Fruit fly (Drosophila melanogaster): ENCODE results near the gene CG34164.
A peak's percentile ranks its signal among the peaks of the same experiment; 100 is the strongest.

CG34164 gene

DNA sequence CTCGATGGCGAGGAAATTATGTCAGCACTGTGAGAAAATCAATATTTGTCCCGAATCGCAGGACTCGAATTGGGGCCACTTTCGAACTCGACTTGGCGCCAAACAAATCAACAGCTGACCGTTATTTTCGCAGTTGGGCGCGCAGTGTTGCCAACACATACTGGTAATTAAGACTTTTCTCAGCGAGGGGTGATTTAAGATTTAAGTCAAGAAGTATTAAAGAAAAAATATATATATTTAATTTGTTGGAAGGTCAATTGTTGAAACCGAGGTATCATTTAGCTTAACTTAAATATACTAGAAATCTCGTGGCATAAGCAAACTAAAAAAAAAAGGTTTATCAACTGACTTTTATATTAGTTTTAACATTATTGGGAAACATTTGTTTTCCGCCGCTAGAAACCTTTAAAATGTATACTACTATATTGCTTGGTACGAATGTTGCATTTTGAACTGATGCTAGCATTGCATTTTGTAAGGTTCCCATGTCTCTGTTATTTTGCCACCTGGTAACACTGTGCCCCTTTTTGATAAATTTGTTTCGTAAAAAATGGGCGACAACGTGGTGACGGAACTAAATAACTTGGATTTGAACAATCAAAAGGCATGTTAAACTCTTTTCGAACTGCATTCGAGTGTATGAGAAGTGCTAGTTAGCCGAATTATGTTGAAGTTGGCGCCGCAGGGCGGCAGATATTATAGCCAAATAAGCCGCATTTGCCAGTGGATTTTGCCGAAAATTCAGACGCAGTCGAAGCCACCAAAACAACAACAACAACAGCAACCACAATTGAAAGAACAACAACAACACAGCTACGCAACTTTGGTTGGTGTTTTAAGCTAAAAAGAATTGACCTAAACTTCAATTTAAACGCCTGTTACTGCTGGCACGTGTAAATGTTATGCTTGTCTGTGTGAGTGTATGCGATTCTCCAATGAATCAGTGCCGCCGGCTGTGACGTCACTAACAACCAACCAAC, 47.4 kb downstream of the CG34164 start, which contains the start of the genes Patsas and ThrRS (continued):
- peak; percentile 65 for TF ChIP-seq CG1603 (tag; optimal IDR thresholded peaks at IDR 0.05)
- TF ChIP-seq ken (GFP tag; IDR thresholded peaks at IDR 0.05): peak; percentile 80; the same call in 2 of the 3 replicates
- TF ChIP-seq CG42726 (GFP tag; IDR thresholded peaks at IDR 0.05; ENCODE audit: partially characterized antibody): no peak
- TF ChIP-seq tin (GFP tag; optimal IDR thresholded peaks at IDR 0.05): peak; percentile 86
- peak; percentile 24 for TF ChIP-seq HmgD (GFP tag; optimal IDR thresholded peaks at IDR 0.05)
- TF ChIP-seq gcm (GFP tag; optimal IDR thresholded peaks at IDR 0.05): peak; percentile 76
- peak; percentile 70 for TF ChIP-seq stwl (tag; optimal IDR thresholded peaks at IDR 0.05)
- peak; percentile 92 for TF ChIP-seq CG30020 (tag; optimal IDR thresholded peaks at IDR 0.05)
- peak; percentile 71 for TF ChIP-seq Hand (GFP tag; optimal IDR thresholded peaks at IDR 0.05)
- peak; percentile 77 for TF ChIP-seq bab2 (GFP tag; optimal IDR thresholded peaks at IDR 0.05)
- TF ChIP-seq stc (GFP tag; IDR thresholded peaks at IDR 0.05): peak; percentile 65
- no peak for TF ChIP-seq pan (optimal IDR thresholded peaks at IDR 0.05)
- TF ChIP-seq pan (GFP tag; optimal IDR thresholded peaks at IDR 0.05 in 1 of 2, IDR thresholded peaks at IDR 0.05 in 1 of 2): peak in 1 of 2 experiments; percentile 90
- peak; percentile 90 for TF ChIP-seq CG3847 (GFP tag; IDR thresholded peaks at IDR 0.05)
- TF ChIP-seq CG2129 (GFP tag; IDR thresholded peaks at IDR 0.05; ENCODE audit: partially characterized antibody): no peak
- TF ChIP-seq ase (GFP tag; IDR thresholded peaks at IDR 0.05): peak; percentile 71; the same call in 2 of the 3 replicates
- TF ChIP-seq nom (GFP tag; optimal IDR thresholded peaks at IDR 0.05): peak; percentile 14
- peak; percentile 66 for TF ChIP-seq salm (tag; optimal IDR thresholded peaks at IDR 0.05)
- peak; percentile 55 for TF ChIP-seq CG16863 (GFP tag; optimal IDR thresholded peaks at IDR 0.05)
- TF ChIP-seq CG10654 (GFP tag; optimal IDR thresholded peaks at IDR 0.05): peak; percentile 82
- peak; percentile 82 for TF ChIP-seq CG9727 (GFP tag; optimal IDR thresholded peaks at IDR 0.05)
- TF ChIP-seq CG10274 (GFP tag; optimal IDR thresholded peaks at IDR 0.05): peak; percentile 49
- no peak for TF ChIP-seq CG5180 (GFP tag; optimal IDR thresholded peaks at IDR 0.05)
- TF ChIP-seq CG14050 (GFP tag; IDR thresholded peaks at IDR 0.05): peak; percentile 71
- peak; percentile 31 for TF ChIP-seq CG17912 (GFP tag; optimal IDR thresholded peaks at IDR 0.05)
- TF ChIP-seq CG2712 (tag; optimal IDR thresholded peaks at IDR 0.05): peak; percentile 89
- peak; percentile 62; the same call in 1 of the 2 replicates for TF ChIP-seq CG17612 (GFP tag; IDR thresholded peaks at IDR 0.05)
- TF ChIP-seq CG4617 (GFP tag; optimal IDR thresholded peaks at IDR 0.05; ENCODE audit: borderline replicate concordance): peak; percentile 73
- TF ChIP-seq Rfx (GFP tag; IDR thresholded peaks at IDR 0.05): peak; percentile 87
- TF ChIP-seq B-H1 (GFP tag; IDR thresholded peaks at IDR 0.05): peak; percentile 71
- TF ChIP-seq Dbx (GFP tag; IDR thresholded peaks at IDR 0.05): peak; percentile 84
- peak; percentile 91 for TF ChIP-seq CG13424 (tag; optimal IDR thresholded peaks at IDR 0.05)
- no peak for TF ChIP-seq br (optimal IDR thresholded peaks at IDR 0.05)
- peak; percentile 53 for TF ChIP-seq CG1792 (GFP tag; optimal IDR thresholded peaks at IDR 0.05)
- peak; percentile 83 for TF ChIP-seq CG32772 (GFP tag; IDR thresholded peaks at IDR 0.05)
- no peak for TF ChIP-seq mld (GFP tag; IDR thresholded peaks at IDR 0.05; ENCODE audit: partially characterized antibody)
- peak; percentile 90 for TF ChIP-seq Ptx1 (GFP tag; IDR thresholded peaks at IDR 0.05)
- TF ChIP-seq twi (tag; optimal IDR thresholded peaks at IDR 0.05): peak; percentile 79
- TF ChIP-seq CG43689 (GFP tag; IDR thresholded peaks at IDR 0.05): peak; percentile 68
- peak; percentile 62 for TF ChIP-seq pho (GFP tag; optimal IDR thresholded peaks at IDR 0.05)
- peak; percentile 67 for TF ChIP-seq Rx (GFP tag; IDR thresholded peaks at IDR 0.05)
- peak; percentile 49 for TF ChIP-seq lbe (GFP tag; optimal IDR thresholded peaks at IDR 0.05)
- TF ChIP-seq crc (GFP tag; optimal IDR thresholded peaks at IDR 0.05): peak; percentile 43
- peak; percentile 92 for TF ChIP-seq CG7839 (tag; optimal IDR thresholded peaks at IDR 0.05)
- peak; percentile 69 for TF ChIP-seq kay (GFP tag; optimal IDR thresholded peaks at IDR 0.05)
- peak; percentile 50; the same call in 1 of the 2 replicates for TF ChIP-seq peb (GFP tag; IDR thresholded peaks at IDR 0.05)
- TF ChIP-seq CG9876 (GFP tag; optimal IDR thresholded peaks at IDR 0.05): peak; percentile 72
- peak; percentile 79 for TF ChIP-seq CG17385 (GFP tag; optimal IDR thresholded peaks at IDR 0.05)
- peak; percentile 79 for TF ChIP-seq CG18764 (GFP tag; optimal IDR thresholded peaks at IDR 0.05)
